Worm (Caenorhabditis elegans) whole organism, young adult: Measurements from ENCODE around the gene F49H6.15.

ENCODE experiments used
- B0035.1 ChIP-seq: sonication (generic microtip); optimal IDR thresholded peaks from 2 replicates; lab custom pipeline; 2016; ENCODE audit warnings: missing genetic modification characterization, mild to moderate bottlenecking, missing compliant biosample characterization, missing genotype, missing genetic modification reagents
- B0336.3 ChIP-seq: fragments of 200-800 bp; sonication (Bioruptor generic); IDR thresholded peaks from 2 replicates; pipeline ENCODE4 v1.3.6; 2022; ENCODE audit warnings: missing genetic modification characterization, missing compliant biosample characterization
- F37B4.10 ChIP-seq: fragments of 200-800 bp; sonication (Bioruptor generic); IDR thresholded peaks from 2 replicates; pipeline ENCODE4 v1.3.6; 2022; ENCODE audit warnings: missing genetic modification characterization, missing compliant biosample characterization
- F39B2.1 ChIP-seq: fragments of 200-800 bp; sonication (Bioruptor generic); IDR thresholded peaks from 2 replicates; pipeline ENCODE4 v1.3.6; 2022; ENCODE audit warnings: missing genetic modification reagents, missing genetic modification characterization, missing compliant biosample characterization
- F57A8.1 ChIP-seq: fragments of 200-800 bp; sonication (Bioruptor generic); optimal IDR thresholded peaks from 2 replicates; lab custom pipeline; 2018; ENCODE audit warnings: mild to moderate bottlenecking, missing genetic modification characterization, moderate library complexity, missing compliant biosample characterization
- T07F8.4 ChIP-seq: sonication (generic microtip); optimal IDR thresholded peaks from 2 replicates; lab custom pipeline; 2016; ENCODE audit warnings: mild to moderate bottlenecking, missing genetic modification characterization, moderate library complexity, missing compliant biosample characterization
- Y56A3A.18 ChIP-seq: fragments of 200-800 bp; sonication (Bioruptor generic); IDR thresholded peaks from 2 replicates; pipeline ENCODE4 v1.3.6; 2022; ENCODE audit warnings: missing genetic modification reagents, missing genetic modification characterization, missing compliant biosample characterization
- Y67H2A.10 ChIP-seq: fragments of 200-800 bp; sonication (Bioruptor generic); conservative IDR thresholded peaks from 2 replicates; pipeline ENCODE4 v1.3.6; 2022; ENCODE audit warnings: missing genetic modification reagents, missing genetic modification characterization, missing compliant biosample characterization
- Y95B8A.8 ChIP-seq: fragments of 200-800 bp; sonication (Bioruptor generic); IDR thresholded peaks from 2 replicates; pipeline ENCODE4 v1.3.6; 2022; ENCODE audit warnings: missing genetic modification reagents, missing genetic modification characterization, missing compliant biosample characterization
- akir-1 ChIP-seq: fragments of 200-800 bp; sonication (Bioruptor generic); optimal IDR thresholded peaks from 2 replicates; lab custom pipeline; 2018; ENCODE audit warnings: mild to moderate bottlenecking, missing genetic modification characterization, moderate library complexity, missing compliant biosample characterization
- ama-1 ChIP-seq, 3 experiments: fragments of 150-350 bp in 1 of 3; sonication (generic microtip) in 2 of 3; optimal IDR thresholded peaks; 2 replicates each; lab custom pipeline; 2014 to 2018; ENCODE audit warnings: missing biosample characterization in 2 of 3, missing genetic modification characterization in 2 of 3, missing genetic modification reagents in 2 of 3
- aptf-2 ChIP-seq: fragments of 200-800 bp; sonication (Bioruptor generic); conservative IDR thresholded peaks from 2 replicates; pipeline ENCODE4 v1.3.6; 2022; ENCODE audit warnings: missing genetic modification reagents, missing genetic modification characterization, missing compliant biosample characterization
- attf-6 ChIP-seq: fragments of 200-800 bp; sonication (Bioruptor generic); IDR thresholded peaks from 2 replicates; pipeline ENCODE4 v1.3.6; 2022; ENCODE audit warnings: missing genetic modification reagents, missing genetic modification characterization, missing compliant biosample characterization
- bed-1 ChIP-seq: fragments of 200-800 bp; sonication (Bioruptor generic); IDR thresholded peaks from 2 replicates; pipeline ENCODE4 v1.3.6; 2022; ENCODE audit warnings: missing genetic modification reagents, missing genetic modification characterization, missing compliant biosample characterization
- cebp-1 ChIP-seq, 2 experiments: fragments of 200-800 bp in 1 of 2; sonication (Bioruptor generic) in 1 of 2; sonication (generic microtip) in 1 of 2; IDR thresholded peaks in 1 of 2; optimal IDR thresholded peaks in 1 of 2; 2 replicates each; pipeline versions ENCODE4 v1.3.6 to Lab custom; 2017 to 2022; ENCODE audit warnings: missing compliant biosample characterization in 2 of 2, missing genetic modification characterization in 2 of 2, mild to moderate bottlenecking in 1 of 2, missing genetic modification reagents in 1 of 2, moderate library complexity in 1 of 2
- ceh-40 ChIP-seq: fragments of 200-800 bp; sonication (Bioruptor generic); IDR thresholded peaks from 2 replicates; pipeline ENCODE4 v1.3.6; 2022; ENCODE audit warnings: missing genetic modification characterization, missing compliant biosample characterization
- ceh-58 ChIP-seq: fragments of 200-800 bp; sonication (Bioruptor generic); IDR thresholded peaks from 2 replicates; pipeline ENCODE4 v1.3.6; 2022; ENCODE audit warnings: missing genetic modification characterization, missing compliant biosample characterization
- die-1 ChIP-seq: sonication (generic microtip); optimal IDR thresholded peaks from 2 replicates; lab custom pipeline; 2016; ENCODE audit warnings: missing genotype, mild to moderate bottlenecking, missing genetic modification characterization, missing compliant biosample characterization
- egl-44 ChIP-seq: fragments of 200-800 bp; sonication (Bioruptor generic); IDR thresholded peaks from 2 replicates; pipeline ENCODE4 v1.3.6; 2022; ENCODE audit warnings: missing genetic modification reagents, missing genetic modification characterization, missing compliant biosample characterization
- ekl-4 ChIP-seq: fragments of 200-800 bp; sonication (Bioruptor generic); IDR thresholded peaks from 2 replicates; pipeline ENCODE4 v1.3.6; 2022; ENCODE audit warnings: missing genetic modification reagents, missing genetic modification characterization, missing compliant biosample characterization
- hrde-1 ChIP-seq: sonication (generic microtip); optimal IDR thresholded peaks from 2 replicates; lab custom pipeline; 2016; ENCODE audit warnings: missing genetic modification characterization, mild to moderate bottlenecking, missing compliant biosample characterization, moderate library complexity, missing genotype, missing genetic modification reagents, borderline replicate concordance
- let-607 ChIP-seq, 2 experiments: fragments of 200-800 bp in 1 of 2; sonication (Bioruptor generic) in 1 of 2; sonication (generic microtip) in 1 of 2; optimal IDR thresholded peaks; 2 replicates each; lab custom pipeline; 2016 to 2018; ENCODE audit warnings: mild to moderate bottlenecking in 2 of 2, missing compliant biosample characterization in 2 of 2, missing genetic modification characterization in 2 of 2, moderate library complexity in 2 of 2, missing genotype in 1 of 2
- lin-35 ChIP-seq, 3 experiments: fragments of 150-350 bp in 2 of 3; sonication (generic microtip) in 1 of 3; optimal IDR thresholded peaks; 2 replicates each; lab custom pipeline; 2014 to 2018; ENCODE audit warnings: missing biosample characterization in 3 of 3, missing genetic modification characterization in 3 of 3, missing genetic modification reagents in 3 of 3
- lin-40 ChIP-seq: sonication (generic microtip); optimal IDR thresholded peaks from 2 replicates; lab custom pipeline; 2016; ENCODE audit warnings: missing genetic modification characterization, mild to moderate bottlenecking, missing compliant biosample characterization, missing genotype, missing genetic modification reagents
- lsl-1 ChIP-seq: fragments of 200-800 bp; sonication (Bioruptor generic); optimal IDR thresholded peaks from 2 replicates; lab custom pipeline; 2018; ENCODE audit warnings: mild to moderate bottlenecking, missing genetic modification characterization, moderate library complexity, missing compliant biosample characterization
- lsy-27 ChIP-seq: sonication (generic microtip); optimal IDR thresholded peaks from 2 replicates; lab custom pipeline; 2017; ENCODE audit warnings: missing genetic modification characterization, mild to moderate bottlenecking, missing compliant biosample characterization, antibody characterized with exemption, missing genotype, borderline replicate concordance; ENCODE audit not compliant: insufficient read depth
- madf-10 ChIP-seq: sonication (generic microtip); optimal IDR thresholded peaks from 2 replicates; lab custom pipeline; 2016; ENCODE audit warnings: mild to moderate bottlenecking, missing genetic modification characterization, missing compliant biosample characterization
- madf-3 ChIP-seq: fragments of 200-800 bp; sonication (Bioruptor generic); IDR thresholded peaks from 2 replicates; pipeline ENCODE4 v1.3.6; 2022; ENCODE audit warnings: missing genetic modification reagents, missing genetic modification characterization, missing compliant biosample characterization
- mes-4 ChIP-seq: sonication (generic microtip); optimal IDR thresholded peaks from 2 replicates; lab custom pipeline; 2016; ENCODE audit warnings: missing genotype, missing genetic modification characterization, missing compliant biosample characterization
- mxl-1 ChIP-seq: sonication (generic microtip); optimal IDR thresholded peaks from 2 replicates; lab custom pipeline; 2016; ENCODE audit warnings: missing genetic modification characterization, missing compliant biosample characterization
- nhr-80 ChIP-seq: sonication (generic microtip); optimal IDR thresholded peaks from 2 replicates; lab custom pipeline; 2016; ENCODE audit warnings: missing genetic modification characterization, missing compliant biosample characterization
- nhr-90 ChIP-seq: sonication (generic microtip); optimal IDR thresholded peaks from 2 replicates; lab custom pipeline; 2016; ENCODE audit warnings: missing genotype, mild to moderate bottlenecking, missing genetic modification characterization, missing compliant biosample characterization
- pbrm-1 ChIP-seq: fragments of 200-800 bp; sonication (Bioruptor generic); IDR thresholded peaks from 2 replicates; pipeline ENCODE4 v1.3.6; 2022; ENCODE audit warnings: missing genetic modification reagents, missing genetic modification characterization, missing compliant biosample characterization
- pha-4 ChIP-seq: fragments of 150-350 bp; sonication (generic microtip); optimal IDR thresholded peaks from 2 replicates; lab custom pipeline; 2014; ENCODE audit warnings: missing biosample characterization, missing genetic modification reagents, missing genetic modification characterization
- rec-8 ChIP-seq, 2 experiments: sonication (generic microtip); optimal IDR thresholded peaks; 2 replicates each; lab custom pipeline; 2016; ENCODE audit warnings: mild to moderate bottlenecking in 2 of 2, missing genetic modification characterization in 2 of 2, missing genetic modification reagents in 2 of 2, missing genotype in 2 of 2, missing biosample characterization in 1 of 2, missing compliant biosample characterization in 1 of 2, moderate library complexity in 1 of 2
- snpc-1.1 ChIP-seq: sonication (generic microtip); optimal IDR thresholded peaks from 2 replicates; lab custom pipeline; 2017; ENCODE audit warnings: missing genetic modification characterization, mild to moderate bottlenecking, missing compliant biosample characterization, antibody characterized with exemption, moderate library complexity, missing genotype, missing genetic modification reagents; ENCODE audit not compliant: insufficient read depth
- snpc-3.4 ChIP-seq: sonication (generic microtip); optimal IDR thresholded peaks from 2 replicates; lab custom pipeline; 2017; ENCODE audit warnings: missing genetic modification characterization, mild to moderate bottlenecking, missing compliant biosample characterization, antibody characterized with exemption, moderate library complexity, missing genotype, missing genetic modification reagents
- tbp1 ChIP-seq: fragments of 200-800 bp; sonication (Bioruptor generic); optimal IDR thresholded peaks from 2 replicates; lab custom pipeline; 2018; ENCODE audit warnings: mild to moderate bottlenecking, missing genetic modification characterization, missing compliant biosample characterization
- tbx-9 ChIP-seq: sonication (generic microtip); optimal IDR thresholded peaks from 2 replicates; lab custom pipeline; 2016; ENCODE audit warnings: borderline replicate concordance, missing genetic modification characterization, inconsistent platforms, missing compliant biosample characterization
- tlf-1 ChIP-seq: fragments of 200-800 bp; sonication (Bioruptor generic); optimal IDR thresholded peaks from 2 replicates; lab custom pipeline; 2018; ENCODE audit warnings: mild to moderate bottlenecking, missing genetic modification characterization, missing compliant biosample characterization
- unc-62 ChIP-seq: fragments of 150-350 bp; optimal IDR thresholded peaks from 2 replicates; lab custom pipeline; 2014; ENCODE audit warnings: missing biosample characterization, missing genetic modification reagents, missing genetic modification characterization
- xnd-1 ChIP-seq: sonication (generic microtip); optimal IDR thresholded peaks from 2 replicates; lab custom pipeline; 2016; ENCODE audit warnings: missing genotype, missing genetic modification reagents, missing genetic modification characterization, missing compliant biosample characterization
- zfh-2 ChIP-seq: fragments of 200-800 bp; sonication (Bioruptor generic); conservative IDR thresholded peaks from 2 replicates; pipeline ENCODE4 v1.3.6; 2022; ENCODE audit warnings: missing genetic modification reagents, missing genetic modification characterization, missing compliant biosample characterization
- ztf-26 ChIP-seq: sonication (generic microtip); optimal IDR thresholded peaks from 2 replicates; lab custom pipeline; 2017; ENCODE audit warnings: missing genetic modification characterization, missing compliant biosample characterization

The F49H6.15 gene

DNA sequence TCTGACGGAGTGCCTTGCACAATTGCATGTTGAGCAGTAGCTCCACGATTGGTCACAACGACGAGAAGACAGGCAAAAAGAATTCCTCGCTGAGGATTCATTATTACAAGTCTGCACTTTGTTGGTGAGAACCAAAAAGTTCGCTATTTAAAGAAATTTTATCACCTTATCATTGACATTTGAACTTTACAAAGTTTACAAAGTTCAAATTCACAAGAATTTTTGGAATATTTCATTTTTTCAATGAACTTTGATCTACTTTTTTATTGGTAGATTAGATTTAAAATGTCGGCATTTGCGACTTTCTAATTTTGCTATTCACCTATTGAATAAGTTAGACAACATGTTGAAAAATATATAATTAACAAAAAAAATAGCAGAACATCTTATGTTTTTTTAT lies at the start of gene F49H6.15:
Gene F49H6.15 (minus strand): TSS at position 101 of the 400 bp plus-strand sequence.
- TF ChIP-seq die-1 (tag; lab: Kevin White, UChicago), result no peak
- TF ChIP-seq pha-4 (tag; lab: Kevin White, UChicago), result no peak
- no peak for TF ChIP-seq F39B2.1 (GFP tag; lab: Robert Waterston, UW)
- no peak for TF ChIP-seq tlf-1 (GFP tag; lab: Kevin White, UChicago)
- no peak for TF ChIP-seq Y67H2A.10 (GFP tag; lab: Robert Waterston, UW)
- no peak for TF ChIP-seq Y95B8A.8 (GFP tag; lab: Robert Waterston, UW)
- TF ChIP-seq ama-1 (optimal IDR thresholded peaks at IDR 0.05; lab: Kevin White, UChicago), result no peak
- TF ChIP-seq ama-1 (GFP tag; optimal IDR thresholded peaks at IDR 0.05; lab: Kevin White, UChicago), result no peak
- TF ChIP-seq attf-6 (GFP tag; lab: Robert Waterston, UW), result no peak
- no peak for TF ChIP-seq madf-3 (GFP tag; lab: Robert Waterston, UW)
- TF ChIP-seq lsl-1 (GFP tag; lab: Kevin White, UChicago), result no peak
- no peak for TF ChIP-seq nhr-90
- no peak for TF ChIP-seq lin-35 (GFP tag; optimal IDR thresholded peaks at IDR 0.05; lab: Kevin White, UChicago)
- TF ChIP-seq tbp1, result no peak
- no peak for TF ChIP-seq B0336.3 (GFP tag; lab: Robert Waterston, UW)
- no peak for TF ChIP-seq Y56A3A.18 (GFP tag; lab: Robert Waterston, UW)
- TF ChIP-seq snpc-1.1 (tag; lab: Kevin White, UChicago), result no peak
- no peak for TF ChIP-seq ekl-4 (GFP tag; lab: Robert Waterston, UW)

- TF ChIP-seq nhr-80 (tag; lab: Kevin White, UChicago) (no peak), F57A8.1 (GFP tag; lab: Kevin White, UChicago) (no peak), xnd-1 (tag; lab: Kevin White, UChicago) (no peak), ceh-40 (GFP tag; lab: Robert Waterston, UW) (no peak), unc-62 (GFP tag; lab: Kevin White, UChicago) (no peak), F37B4.10 (GFP tag; lab: Robert Waterston, UW) (no peak), rec-8 (tag; optimal IDR thresholded peaks at IDR 0.05; lab: Kevin White, UChicago) (no peak), tlf-1 (GFP tag; lab: Kevin White, UChicago) (no peak), pbrm-1 (GFP tag; lab: Robert Waterston, UW) (no peak), lsy-27 (tag; lab: Kevin White, UChicago) (no peak), cebp-1 (GFP tag; IDR thresholded peaks at IDR 0.05; lab: Robert Waterston, UW) (no peak), cebp-1 (tag; optimal IDR thresholded peaks at IDR 0.05; lab: Kevin White, UChicago) (no peak), zfh-2 (GFP tag; lab: Robert Waterston, UW) (no peak), lin-40 (tag; lab: Kevin White, UChicago) (no peak), snpc-3.4 (no peak)
These were observed 49.7 kb upstream of the F49H6.15 start, which contains the start of gene str-125 for ce11 chrV:17075900-17076299. Gene str-125 (minus strand): TSS chrV:17076000.

- no peak for TF ChIP-seq T07F8.4 (tag; lab: Kevin White, UChicago)
- no peak for TF ChIP-seq B0035.1 (tag; lab: Kevin White, UChicago)
- no peak for TF ChIP-seq egl-44 (GFP tag; lab: Robert Waterston, UW)
- no peak for TF ChIP-seq ztf-26
- TF ChIP-seq akir-1, result no peak
- TF ChIP-seq ceh-58 (GFP tag; lab: Robert Waterston, UW), result no peak
- TF ChIP-seq tbx-9 (tag; lab: Kevin White, UChicago), result no peak
- TF ChIP-seq aptf-2, result no peak
- no peak for TF ChIP-seq tbp1
- no peak for TF ChIP-seq madf-10
- no peak for TF ChIP-seq mes-4
- no peak for TF ChIP-seq mxl-1
- no peak for TF ChIP-seq Y56A3A.18 (GFP tag; lab: Robert Waterston, UW)
- no peak for TF ChIP-seq snpc-3.4
- TF ChIP-seq bed-1 (GFP tag; lab: Robert Waterston, UW), result no peak
- TF ChIP-seq hrde-1 (tag; lab: Kevin White, UChicago), result no peak
- no peak for TF ChIP-seq let-607 (tag; optimal IDR thresholded peaks at IDR 0.05; lab: Kevin White, UChicago)
These were observed 45.4 kb upstream of the F49H6.15 start, which contains the start of gene srbc-14 for ce11 chrV:17071578-17071977. Gene srbc-14 (minus strand): TSS chrV:17071678.
